Fruit fly (Drosophila melanogaster): ENCODE data around the gene CG2147.

dm6 chrX:8252284-8252886 lies 11.9 kb downstream of the CG2147 start, which contains the start of gene CG1632:
- TF ChIP-seq Clk (GFP tag; optimal IDR thresholded peaks at IDR 0.05) (no peak), Crg-1 (GFP tag; optimal IDR thresholded peaks at IDR 0.05) (no peak), kay (GFP tag; ENCODE audit: borderline replicate concordance) (no peak), Mnt (GFP tag; optimal IDR thresholded peaks at IDR 0.05) (no peak), CG11617 (GFP tag; optimal IDR thresholded peaks at IDR 0.05) (no peak), CG12768 (GFP tag; optimal IDR thresholded peaks at IDR 0.05) (no peak), CG1620 (GFP tag; optimal IDR thresholded peaks at IDR 0.05) (no peak)
